Fruit fly (Drosophila melanogaster): ENCODE measurements around the gene CG14434.

Gene CG14434

dm6 chrX:6852574-6852973 lies 14.4 kb downstream of the CG14434 start (continued):
- peak; percentile 91 for TF ChIP-seq CG17802 (tag; optimal IDR thresholded peaks at IDR 0.05)
- peak; percentile 95 for TF ChIP-seq nmo (GFP tag; optimal IDR thresholded peaks at IDR 0.05)

- TF ChIP-seq CG1602 (GFP tag; optimal IDR thresholded peaks at IDR 0.05) (peak; percentile 78), abd-A (tag; optimal IDR thresholded peaks at IDR 0.05) (peak; percentile 49), chif (GFP tag; optimal IDR thresholded peaks at IDR 0.05) (peak; percentile 24 to 79), prd (optimal IDR thresholded peaks at IDR 0.05) (no peak), prd (GFP tag; IDR thresholded peaks at IDR 0.05) (peak; percentile 88), Doc3 (GFP tag; IDR thresholded peaks at IDR 0.05; ENCODE audit: partially characterized antibody) (peak; percentile 39; the same call in 1 of the 3 replicates), slbo (GFP tag; IDR thresholded peaks at IDR 0.05) (peak; percentile 91), CG6254 (GFP tag; optimal IDR thresholded peaks at IDR 0.05) (peak; percentile 62), CG12236 (GFP tag; optimal IDR thresholded peaks at IDR 0.05) (no peak), Gsc (GFP tag; IDR thresholded peaks at IDR 0.05) (peak; percentile 14; the same call in 1 of the 2 replicates), CG17328 (GFP tag; IDR thresholded peaks at IDR 0.05) (peak; percentile 82), CG8359 (GFP tag; optimal IDR thresholded peaks at IDR 0.05; ENCODE audit: borderline replicate concordance) (no peak), fu2 (GFP tag; optimal IDR thresholded peaks at IDR 0.05) (peak; percentile 57), CG18011 (GFP tag; optimal IDR thresholded peaks at IDR 0.05) (peak; percentile 51), tap (tag; optimal IDR thresholded peaks at IDR 0.05) (peak; percentile 66), E2f2 (GFP tag; IDR thresholded peaks at IDR 0.05) (peak; percentile 64), h (optimal IDR thresholded peaks at IDR 0.05) (no peak), CG14860 (GFP tag; IDR thresholded peaks at IDR 0.05; ENCODE audit: partially characterized antibody) (no peak; the same call in 2 of the 3 replicates), CG1603 (tag; optimal IDR thresholded peaks at IDR 0.05) (peak; percentile 68), yki (optimal IDR thresholded peaks at IDR 0.05) (no peak), CG9609 (GFP tag; optimal IDR thresholded peaks at IDR 0.05) (peak; percentile 39), trh (GFP tag; optimal IDR thresholded peaks at IDR 0.05) (peak; percentile 13), nerfin-1 (tag; optimal IDR thresholded peaks at IDR 0.05) (peak; percentile 72), CG6813 (GFP tag; optimal IDR thresholded peaks at IDR 0.05) (peak; percentile 56), ci (GFP tag; IDR thresholded peaks at IDR 0.05) (peak; percentile 83), pzg (GFP tag; optimal IDR thresholded peaks at IDR 0.05) (peak; percentile 48), CG12104 (GFP tag; optimal IDR thresholded peaks at IDR 0.05) (peak; percentile 52), CG18764 (GFP tag; optimal IDR thresholded peaks at IDR 0.05) (peak; percentile 47), gsb-n (tag; optimal IDR thresholded peaks at IDR 0.05) (peak; percentile 68), az2 (GFP tag; optimal IDR thresholded peaks at IDR 0.05) (peak; percentile 78), CG9817 (tag; optimal IDR thresholded peaks at IDR 0.05) (peak; percentile 83), Ptx1 (GFP tag; IDR thresholded peaks at IDR 0.05) (peak; percentile 91), crp (GFP tag; optimal IDR thresholded peaks at IDR 0.05) (peak in 1 of 2 experiments; percentile 21), Dfd (GFP tag; optimal IDR thresholded peaks at IDR 0.05) (no peak), CG8281 (tag; optimal IDR thresholded peaks at IDR 0.05) (peak; percentile 42), CG17359 (tag; optimal IDR thresholded peaks at IDR 0.05) (peak; percentile 84), D (optimal IDR thresholded peaks at IDR 0.05) (no peak), D (GFP tag; optimal IDR thresholded peaks at IDR 0.05) (peak; percentile 81), Hsf (GFP tag; optimal IDR thresholded peaks at IDR 0.05) (peak; percentile 82), esg (GFP tag; conservative IDR thresholded peaks at IDR 0.05) (peak; percentile 77), CG15601 (tag; optimal IDR thresholded peaks at IDR 0.05) (peak; percentile 64), CG32772 (GFP tag; IDR thresholded peaks at IDR 0.05) (peak; percentile 80), CG8478 (optimal IDR thresholded peaks at IDR 0.05) (no peak), Ets97D (GFP tag; optimal IDR thresholded peaks at IDR 0.05) (peak; percentile 54), ssp (GFP tag; IDR thresholded peaks at IDR 0.05) (peak; percentile 69), sim (GFP tag; IDR thresholded peaks at IDR 0.05) (no peak)
These were observed 17.6 kb downstream of the CG14434 start, which contains the start of the genes Cht11 and CG4558 for dm6 chrX:6849178-6849956. Gene Cht11 (minus strand): TSS chrX:6849517. Gene CG4558 (plus strand): TSS chrX:6849770.
